Worm (Caenorhabditis elegans) whole organism, mixed stage, embryonic: ENCODE measurements around the gene dnj-14.

Source experiments
- mab-5 ChIP-seq: fragments of 150-350 bp; optimal IDR thresholded peaks from 2 replicates; lab custom pipeline; 2014; ENCODE audit warnings: missing biosample characterization, missing genetic modification characterization
- nhr-12 ChIP-seq: fragments of 150-350 bp; optimal IDR thresholded peaks from 2 replicates; lab custom pipeline; 2014; ENCODE audit warnings: missing biosample characterization, missing genetic modification characterization
- nhr-237 ChIP-seq: fragments of 150-350 bp; optimal IDR thresholded peaks from 2 replicates; lab custom pipeline; 2014; ENCODE audit warnings: missing biosample characterization, missing genetic modification characterization
- unc-62 ChIP-seq: fragments of 150-350 bp; optimal IDR thresholded peaks from 2 replicates; lab custom pipeline; 2014; ENCODE audit warnings: missing biosample characterization, missing genetic modification reagents, missing genetic modification characterization

DNA sequence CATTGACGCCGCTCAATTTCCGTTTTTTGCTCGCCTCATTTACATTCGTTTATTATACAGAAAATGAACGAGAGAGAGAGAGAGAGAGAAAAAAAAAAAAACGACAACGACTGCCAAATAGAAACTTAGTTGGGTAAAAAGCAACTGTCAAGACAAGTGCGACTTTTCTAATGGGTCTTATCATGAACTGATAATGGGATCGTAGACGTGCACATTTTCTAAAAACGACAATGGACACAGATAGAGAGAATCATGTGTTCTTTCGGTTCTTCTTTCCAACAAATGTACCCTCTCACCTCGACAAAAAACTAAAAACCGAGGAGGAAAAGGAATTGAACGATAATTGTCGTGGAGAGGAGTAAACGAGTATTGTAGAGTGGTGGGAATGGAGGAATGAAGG, 11.5 kb downstream of the dnj-14 start:
- no peak for TF ChIP-seq unc-62 (GFP tag; lab: Kevin White, UChicago)
- no peak for TF ChIP-seq mab-5
- no peak for TF ChIP-seq nhr-237 (tag; lab: Kevin White, UChicago)
- TF ChIP-seq nhr-12, result no peak
